Fruit fly (Drosophila melanogaster) whole organism, embryonic: ENCODE data around the gene CG11986.

ENCODE experiments used
- CG42726 ChIP-seq: fragments of 200-800 bp; sonication (Bioruptor generic); IDR thresholded peaks from 2 replicates; pipeline ENCODE4 v1.3.6; 2022; ENCODE audit warnings: missing biosample characterization, missing genetic modification characterization; ENCODE audit not compliant: partially characterized antibody
- CG8290 ChIP-seq, 3 experiments: fragments of 200-800 bp; sonication (Bioruptor generic); optimal IDR thresholded peaks; 2 replicates each; lab custom pipeline; 2016 to 2019; ENCODE audit warnings: missing biosample characterization in 3 of 3, missing genetic modification characterization in 3 of 3, mild to moderate bottlenecking in 2 of 3, moderate library complexity in 1 of 3
- bab2 ChIP-seq: fragments of 200-800 bp; sonication (Bioruptor generic); optimal IDR thresholded peaks from 2 replicates; lab custom pipeline; 2016; ENCODE audit warnings: missing biosample characterization, missing genetic modification characterization
- pan ChIP-seq, 4 experiments: fragments of >200 bp in 3 of 4; fragments of 200-800 bp in 1 of 4; sonication (Bioruptor generic) in 1 of 4; optimal IDR thresholded peaks in 3 of 4; IDR thresholded peaks in 1 of 4; 2 replicates each; pipeline versions ENCODE4 v1.3.6 to Lab custom; 2017 to 2022; ENCODE audit warnings: missing biosample characterization in 2 of 4, missing genetic modification characterization in 2 of 4, mixed read lengths in 1 of 4
- wdn ChIP-seq: fragments of 200-800 bp; sonication (Bioruptor generic); IDR thresholded peaks from 2 replicates; pipeline ENCODE4 v1.3.6; 2022; ENCODE audit warnings: missing biosample characterization, missing genetic modification characterization

DNA sequence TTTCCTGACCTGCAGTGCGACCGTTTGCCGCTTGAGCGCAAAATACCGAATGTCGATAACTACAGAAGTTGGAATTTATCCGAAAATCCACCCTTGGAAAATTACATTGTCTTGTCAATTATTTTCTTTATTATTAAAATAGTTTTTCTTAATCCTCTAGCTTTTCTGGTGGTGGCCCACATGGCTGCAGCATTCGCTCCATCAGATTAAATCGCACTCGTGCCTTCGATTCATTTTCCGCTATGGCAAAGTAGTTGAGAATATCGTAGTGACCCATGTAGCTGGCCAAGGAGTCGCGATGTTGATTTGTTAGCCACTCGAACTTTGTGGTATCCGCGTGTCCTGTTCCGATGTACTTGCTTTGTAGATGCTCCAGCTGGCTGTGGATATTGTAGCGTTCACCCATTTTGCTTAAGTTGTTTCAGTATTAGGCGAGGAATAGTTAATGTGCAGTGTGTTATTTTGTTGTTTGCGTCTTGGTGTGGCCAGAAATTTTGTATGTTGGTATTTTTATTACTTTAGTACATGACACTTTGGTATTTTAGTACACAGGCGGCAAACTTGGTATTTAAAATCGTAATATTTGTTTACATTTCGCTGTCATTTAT, at the start of gene CG11986, which contains the start of the genes Kcmf1 and Sf3b5:
- no peak for TF ChIP-seq bab2 (GFP tag; lab: Kevin White, UChicago)
- no peak for TF ChIP-seq CG8290 (GFP tag; optimal IDR thresholded peaks at IDR 0.05; lab: Kevin White, UChicago)
- no peak for TF ChIP-seq CG8290 (tag; optimal IDR thresholded peaks at IDR 0.05; lab: Kevin White, UChicago)
- no peak for TF ChIP-seq CG42726 (GFP tag; lab: Robert Waterston, UW)
- no peak for TF ChIP-seq wdn (GFP tag; lab: Robert Waterston, UW)
- no peak for TF ChIP-seq pan (optimal IDR thresholded peaks at IDR 0.05; lab: Kevin White, UChicago)
- no peak for TF ChIP-seq pan (GFP tag; optimal IDR thresholded peaks at IDR 0.05 in 1 of 2, IDR thresholded peaks at IDR 0.05 in 1 of 2)
